Fruit fly (Drosophila melanogaster) whole organism, embryonic: ENCODE results near the gene CG32369.

ENCODE experiments used
- Atf3 ChIP-seq: fragments of 200-800 bp; sonication (Bioruptor generic); optimal IDR thresholded peaks from 3 replicates; lab custom pipeline; 2016; ENCODE audit warnings: missing biosample characterization, missing genetic modification characterization
- BEAF-32 ChIP-seq: fragments of 200-800 bp; sonication (Bioruptor generic); optimal IDR thresholded peaks from 3 replicates; lab custom pipeline; 2017; ENCODE audit warnings: missing biosample characterization, missing genetic modification characterization, mild to moderate bottlenecking, moderate library complexity, missing genetic modification reagents
- BtbVII ChIP-seq: fragments of 200-800 bp; sonication (Bioruptor generic); optimal IDR thresholded peaks from 3 replicates; lab custom pipeline; 2017; ENCODE audit warnings: missing biosample characterization, mild to moderate bottlenecking, missing genetic modification characterization
- Bteb2 ChIP-seq: fragments of 200-800 bp; sonication (Bioruptor generic); optimal IDR thresholded peaks from 2 replicates; lab custom pipeline; 2016; ENCODE audit warnings: missing biosample characterization, missing genetic modification characterization
- CG11085 ChIP-seq: fragments of 200-800 bp; sonication (Bioruptor generic); IDR thresholded peaks from 2 replicates; pipeline ENCODE4 v1.3.6; 2022; ENCODE audit warnings: missing biosample characterization, missing genetic modification characterization
- CG11093 ChIP-seq: fragments of 200-800 bp; sonication (Bioruptor generic); IDR thresholded peaks from 3 replicates; pipeline ENCODE4 v1.3.6; 2022; ENCODE audit warnings: missing biosample characterization, missing genetic modification characterization
- CG12391 ChIP-seq: fragments of 200-800 bp; sonication (Bioruptor generic); optimal IDR thresholded peaks from 3 replicates; lab custom pipeline; 2018; ENCODE audit warnings: missing biosample characterization, mild to moderate bottlenecking, missing genetic modification characterization, moderate library complexity
- CG13287 ChIP-seq: fragments of 200-800 bp; sonication (Bioruptor generic); IDR thresholded peaks from 2 replicates; pipeline ENCODE4 v1.3.6; 2022; ENCODE audit warnings: missing biosample characterization, missing genetic modification characterization; ENCODE audit not compliant: partially characterized antibody
- CG13894 ChIP-seq: fragments of 200-800 bp; sonication (Bioruptor generic); optimal IDR thresholded peaks from 3 replicates; lab custom pipeline; 2018; ENCODE audit warnings: missing biosample characterization, mild to moderate bottlenecking, missing genetic modification characterization, moderate library complexity
- CG14050 ChIP-seq: fragments of 200-800 bp; sonication (Bioruptor generic); IDR thresholded peaks from 3 replicates; pipeline ENCODE4 v1.3.6; 2022; ENCODE audit warnings: missing biosample characterization, missing genetic modification characterization
- CG15011 ChIP-seq: fragments of 200-800 bp; sonication (Bioruptor generic); optimal IDR thresholded peaks from 3 replicates; lab custom pipeline; 2018; ENCODE audit warnings: missing biosample characterization, mild to moderate bottlenecking, missing genetic modification characterization
- CG16815 ChIP-seq: fragments of 200-800 bp; sonication (Bioruptor generic); optimal IDR thresholded peaks from 3 replicates; lab custom pipeline; 2017; ENCODE audit warnings: missing biosample characterization, mild to moderate bottlenecking, missing genetic modification characterization
- CG18599 ChIP-seq: fragments of 200-800 bp; sonication (Bioruptor generic); optimal IDR thresholded peaks from 3 replicates; lab custom pipeline; 2017; ENCODE audit warnings: missing biosample characterization, missing genetic modification characterization, mild to moderate bottlenecking, moderate library complexity, missing genetic modification reagents
- CG2116 ChIP-seq: fragments of 200-800 bp; sonication (Bioruptor generic); optimal IDR thresholded peaks from 3 replicates; lab custom pipeline; 2018; ENCODE audit warnings: missing biosample characterization, mild to moderate bottlenecking, missing genetic modification characterization
- CG34224 ChIP-seq: fragments of 200-800 bp; sonication (Bioruptor generic); IDR thresholded peaks from 3 replicates; pipeline ENCODE4 v1.3.6; 2022; ENCODE audit warnings: missing biosample characterization, missing genetic modification characterization; ENCODE audit not compliant: partially characterized antibody
- CG34422 ChIP-seq: fragments of 200-800 bp; sonication (Bioruptor generic); IDR thresholded peaks from 3 replicates; pipeline ENCODE4 v1.3.6; 2022; ENCODE audit warnings: missing biosample characterization, missing genetic modification characterization
- CG4730 ChIP-seq: fragments of 200-800 bp; sonication (Bioruptor generic); IDR thresholded peaks from 2 replicates; pipeline ENCODE4 v1.3.6; 2022; ENCODE audit warnings: missing biosample characterization, missing genetic modification characterization
- CG6683 ChIP-seq: fragments of 200-800 bp; sonication (Bioruptor generic); optimal IDR thresholded peaks from 2 replicates; lab custom pipeline; 2017; ENCODE audit warnings: missing biosample characterization, mild to moderate bottlenecking, missing genetic modification characterization, missing genetic modification reagents
- Dip2 ChIP-seq: fragments of 200-800 bp; sonication (Bioruptor generic); IDR thresholded peaks from 2 replicates; pipeline ENCODE4 v1.3.6; 2022; ENCODE audit warnings: missing biosample characterization, missing genetic modification characterization
- Dll ChIP-seq: fragments of 200-800 bp; sonication (Bioruptor generic); IDR thresholded peaks from 4 replicates; pipeline ENCODE4 v1.3.6; 2022; ENCODE audit warnings: missing biosample characterization, missing genetic modification characterization; ENCODE audit not compliant: partially characterized antibody
- Drgx ChIP-seq: fragments of 200-800 bp; sonication (Bioruptor generic); IDR thresholded peaks from 2 replicates; pipeline ENCODE4 v1.3.6; 2022; ENCODE audit warnings: missing biosample characterization, missing genetic modification characterization
- GATAe ChIP-seq: fragments of 200-800 bp; sonication (Bioruptor generic); conservative IDR thresholded peaks from 2 replicates; pipeline ENCODE4 v1.3.6; 2022; ENCODE audit warnings: missing biosample characterization, missing genetic modification characterization
- Gug ChIP-seq: fragments of 200-800 bp; sonication (Bioruptor generic); IDR thresholded peaks from 4 replicates; pipeline ENCODE4 v1.3.6; 2022; ENCODE audit warnings: missing biosample characterization, missing genetic modification characterization
- HLH4C ChIP-seq: fragments of 200-800 bp; sonication (Bioruptor generic); IDR thresholded peaks from 3 replicates; pipeline ENCODE4 v1.3.6; 2022; ENCODE audit warnings: missing biosample characterization, missing genetic modification characterization; ENCODE audit not compliant: partially characterized antibody
- Hr51 ChIP-seq, 2 experiments: fragments of 200-800 bp; sonication (Bioruptor generic); optimal IDR thresholded peaks; 2 replicates in 1 of 2; 3 replicates in 1 of 2; lab custom pipeline; 2016 to 2018; ENCODE audit warnings: missing biosample characterization in 2 of 2, missing genetic modification characterization in 2 of 2, mild to moderate bottlenecking in 1 of 2, moderate library complexity in 1 of 2
- MTF-1 ChIP-seq: fragments of 200-800 bp; sonication (Bioruptor generic); optimal IDR thresholded peaks from 2 replicates; lab custom pipeline; 2018; ENCODE audit warnings: missing biosample characterization, mild to moderate bottlenecking, missing genetic modification characterization, borderline replicate concordance
- Mes4 ChIP-seq: fragments of 200-800 bp; sonication (Bioruptor generic); optimal IDR thresholded peaks from 2 replicates; lab custom pipeline; 2016; ENCODE audit warnings: missing biosample characterization, missing genetic modification characterization
- NC2β ChIP-seq: fragments of 200-800 bp; sonication (Bioruptor generic); optimal IDR thresholded peaks from 2 replicates; lab custom pipeline; 2016; ENCODE audit warnings: missing biosample characterization, missing genetic modification characterization
- NK7.1 ChIP-seq: fragments of 200-800 bp; sonication (Bioruptor generic); optimal IDR thresholded peaks from 3 replicates; lab custom pipeline; 2016; ENCODE audit warnings: missing biosample characterization, missing genetic modification characterization
- Poxn ChIP-seq: fragments of 200-800 bp; sonication (Bioruptor generic); IDR thresholded peaks from 2 replicates; pipeline ENCODE4 v1.3.6; 2022; ENCODE audit warnings: missing biosample characterization, missing genetic modification characterization
- Rfx ChIP-seq: fragments of 200-800 bp; sonication (Bioruptor generic); IDR thresholded peaks from 2 replicates; pipeline ENCODE4 v1.3.6; 2022; ENCODE audit warnings: missing biosample characterization, missing genetic modification characterization
- abd-A ChIP-seq: fragments of 200-800 bp; sonication (Bioruptor generic); optimal IDR thresholded peaks from 3 replicates; lab custom pipeline; 2019; ENCODE audit warnings: missing biosample characterization, mild to moderate bottlenecking, missing genetic modification characterization, moderate library complexity
- ase ChIP-seq: fragments of 200-800 bp; sonication (Bioruptor generic); IDR thresholded peaks from 3 replicates; pipeline ENCODE4 v1.3.6; 2022; ENCODE audit warnings: missing biosample characterization, missing genetic modification characterization
- caup ChIP-seq: fragments of 200-800 bp; sonication (Bioruptor generic); optimal IDR thresholded peaks from 3 replicates; lab custom pipeline; 2017; ENCODE audit warnings: missing biosample characterization, mild to moderate bottlenecking, missing genetic modification characterization, moderate library complexity; ENCODE audit not compliant: severe bottlenecking
- chif ChIP-seq, 2 experiments: fragments of 200-800 bp; sonication (Bioruptor generic); optimal IDR thresholded peaks; 3 replicates each; lab custom pipeline; 2016; ENCODE audit warnings: missing biosample characterization in 2 of 2, missing genetic modification characterization in 2 of 2
- crc ChIP-seq: fragments of 200-800 bp; sonication (Bioruptor generic); optimal IDR thresholded peaks from 2 replicates; lab custom pipeline; 2016; ENCODE audit warnings: missing biosample characterization, missing genetic modification characterization
- da ChIP-seq: fragments of 200-800 bp; sonication (Bioruptor generic); optimal IDR thresholded peaks from 2 replicates; lab custom pipeline; 2016; ENCODE audit warnings: missing biosample characterization, missing genetic modification characterization
- dm ChIP-seq: fragments of 200-800 bp; sonication (Bioruptor generic); optimal IDR thresholded peaks from 3 replicates; lab custom pipeline; 2016; ENCODE audit warnings: missing biosample characterization, missing genetic modification characterization
- fd102C ChIP-seq: fragments of 200-800 bp; sonication (Bioruptor generic); optimal IDR thresholded peaks from 2 replicates; lab custom pipeline; 2018; ENCODE audit warnings: missing biosample characterization, mild to moderate bottlenecking, missing genetic modification characterization, moderate library complexity
- ftz-f1 ChIP-seq: fragments of 200-800 bp; sonication (Bioruptor generic); optimal IDR thresholded peaks from 2 replicates; lab custom pipeline; 2016; ENCODE audit warnings: missing biosample characterization, missing genetic modification characterization
- fu2 ChIP-seq: fragments of 200-800 bp; sonication (Bioruptor generic); optimal IDR thresholded peaks from 2 replicates; lab custom pipeline; 2016; ENCODE audit warnings: missing biosample characterization, missing genetic modification characterization
- gce ChIP-seq: fragments of 200-800 bp; sonication (Bioruptor generic); IDR thresholded peaks from 3 replicates; pipeline ENCODE4 v1.3.6; 2022; ENCODE audit warnings: missing biosample characterization, missing genetic modification characterization
- h ChIP-seq: fragments of >200 bp; optimal IDR thresholded peaks from 2 replicates; lab custom pipeline; 2017
- hb ChIP-seq: fragments of 200-800 bp; sonication (Bioruptor generic); IDR thresholded peaks from 3 replicates; pipeline ENCODE4 v1.3.6; 2022; ENCODE audit warnings: missing biosample characterization, missing genetic modification characterization; ENCODE audit not compliant: partially characterized antibody
- otp ChIP-seq: fragments of 200-800 bp; sonication (Bioruptor generic); IDR thresholded peaks from 3 replicates; pipeline ENCODE4, ENCODE4 v1.3.6; 2022; ENCODE audit warnings: missing biosample characterization, missing genetic modification characterization
- pnt ChIP-seq: fragments of 200-800 bp; sonication (Bioruptor generic); optimal IDR thresholded peaks from 3 replicates; lab custom pipeline; 2016; ENCODE audit warnings: missing biosample characterization, missing genetic modification characterization
- sd ChIP-seq: fragments of 200-800 bp; sonication (Bioruptor generic); optimal IDR thresholded peaks from 3 replicates; lab custom pipeline; 2018; ENCODE audit warnings: missing biosample characterization, mild to moderate bottlenecking, missing genetic modification characterization, moderate library complexity
- slbo ChIP-seq: fragments of 200-800 bp; sonication (Bioruptor generic); IDR thresholded peaks from 2 replicates; pipeline ENCODE4 v1.3.6; 2022; ENCODE audit warnings: missing biosample characterization, missing genetic modification characterization
- tll ChIP-seq, 2 experiments: fragments of 200-800 bp in 1 of 2; fragments of >200 bp in 1 of 2; sonication (Bioruptor generic) in 1 of 2; optimal IDR thresholded peaks; 2 replicates each; lab custom pipeline; 2017 to 2019; ENCODE audit warnings: missing biosample characterization in 2 of 2, missing genetic modification characterization in 2 of 2, mild to moderate bottlenecking in 1 of 2, moderate library complexity in 1 of 2
- wdn ChIP-seq: fragments of 200-800 bp; sonication (Bioruptor generic); IDR thresholded peaks from 2 replicates; pipeline ENCODE4 v1.3.6; 2022; ENCODE audit warnings: missing biosample characterization, missing genetic modification characterization

CG32369 gene

DNA sequence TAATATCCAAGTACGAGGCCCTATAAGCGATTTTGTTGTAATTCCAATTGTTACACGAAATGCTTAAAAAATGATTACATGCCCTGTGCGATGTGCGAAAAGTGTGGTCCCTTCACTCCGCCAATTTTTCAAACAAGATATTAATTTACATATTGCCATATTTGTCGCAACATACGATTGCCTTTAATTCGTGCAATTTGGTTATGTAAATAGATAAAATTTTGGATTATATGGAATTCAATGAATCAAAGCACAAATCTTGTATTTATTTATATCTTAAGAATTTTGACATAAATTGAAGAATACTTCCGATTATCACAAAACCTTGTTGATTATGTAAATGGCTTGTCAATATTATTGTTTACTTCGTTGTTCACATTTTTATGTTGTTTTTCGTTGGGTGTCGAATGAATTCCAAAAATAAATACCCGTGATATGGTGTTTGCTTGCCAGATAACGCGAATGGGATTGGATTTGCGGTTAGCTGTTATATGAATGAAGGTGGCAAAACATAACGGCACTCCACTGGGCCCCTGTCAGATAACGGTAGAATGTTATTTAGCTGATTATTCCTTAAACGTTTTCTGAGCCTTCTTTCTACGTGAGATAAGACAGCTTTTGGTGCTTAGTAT lies 27.5 kb downstream of the CG32369 start (continued):
- TF ChIP-seq fd102C (GFP tag; lab: Kevin White, UChicago) (peak; percentile 13), CG18599 (no peak), dm (no peak), Bteb2 (GFP tag; lab: Kevin White, UChicago) (no peak), fu2 (GFP tag; lab: Kevin White, UChicago) (no peak), caup (GFP tag; lab: Kevin White, UChicago) (peak; percentile 75), CG16815 (GFP tag; lab: Kevin White, UChicago) (no peak), NC2β (GFP tag; lab: Kevin White, UChicago) (no peak), ftz-f1 (GFP tag; lab: Kevin White, UChicago) (no peak), CG13287 (GFP tag; lab: Robert Waterston, UW) (no peak), CG6683 (no peak), ase (GFP tag; lab: Robert Waterston, UW) (no peak), Mes4 (GFP tag; lab: Kevin White, UChicago) (no peak), hb (GFP tag; lab: Robert Waterston, UW) (no peak), gce (GFP tag; lab: Robert Waterston, UW) (no peak), CG4730 (GFP tag; lab: Robert Waterston, UW) (no peak), abd-A (tag; lab: Kevin White, UChicago) (no peak), CG11093 (no peak), pnt (GFP tag; lab: Kevin White, UChicago) (no peak), MTF-1 (GFP tag; lab: Kevin White, UChicago) (peak; percentile 40), crc (no peak), wdn (GFP tag; lab: Robert Waterston, UW) (no peak), BEAF-32 (no peak), Atf3 (GFP tag; lab: Kevin White, UChicago) (no peak), tll (GFP tag; optimal IDR thresholded peaks at IDR 0.05; lab: Kevin White, UChicago) (no peak), otp (no peak), CG12391 (no peak), CG14050 (GFP tag; lab: Robert Waterston, UW) (no peak), GATAe (peak; percentile 15; the same call in 1 of the 2 replicates), CG11085 (GFP tag; lab: Robert Waterston, UW) (no peak), slbo (no peak), CG34422 (GFP tag; lab: Robert Waterston, UW) (no peak), Gug (GFP tag; lab: Robert Waterston, UW) (no peak), h (lab: Kevin White, UChicago) (no peak), CG13894 (tag; lab: Kevin White, UChicago) (no peak), BtbVII (peak; percentile 53), Poxn (no peak), HLH4C (GFP tag; lab: Robert Waterston, UW) (no peak), Dll (GFP tag; lab: Robert Waterston, UW) (no peak), da (GFP tag; lab: Kevin White, UChicago) (no peak), CG15011 (peak; percentile 46), Dip2 (no peak), CG34224 (GFP tag; lab: Robert Waterston, UW) (no peak), CG2116 (GFP tag; lab: Kevin White, UChicago) (peak; percentile 20), chif (GFP tag; optimal IDR thresholded peaks at IDR 0.05; lab: Kevin White, UChicago) (no peak), Hr51 (GFP tag; optimal IDR thresholded peaks at IDR 0.05; lab: Kevin White, UChicago) (peak in 1 of 2 experiments; percentile 16), Rfx (GFP tag; lab: Robert Waterston, UW) (no peak; the same call in 1 of the 2 replicates), sd (tag; lab: Kevin White, UChicago) (peak; percentile 81), NK7.1 (no peak), Drgx (GFP tag; lab: Robert Waterston, UW) (no peak)
